Worm (Caenorhabditis elegans) whole organism, L2 larva: Measurements from ENCODE around the gene F46H5.11.

Experiments used
- mdl-1 ChIP-seq, 2 experiments: fragments of 150-350 bp in 1 of 2; sonication (generic microtip) in 1 of 2; optimal IDR thresholded peaks; 2 replicates each; lab custom pipeline; 2017; ENCODE audit warnings: missing biosample characterization in 2 of 2, missing genetic modification characterization in 2 of 2
- sma-9 ChIP-seq, 2 experiments: fragments of 150-350 bp in 1 of 2; sonication (generic microtip) in 1 of 2; optimal IDR thresholded peaks; 2 replicates each; lab custom pipeline; 2014 to 2016; ENCODE audit warnings: missing genetic modification characterization in 2 of 2, mild to moderate bottlenecking in 1 of 2, missing biosample characterization in 1 of 2, missing compliant biosample characterization in 1 of 2, missing genetic modification reagents in 1 of 2, moderate library complexity in 1 of 2

DNA sequence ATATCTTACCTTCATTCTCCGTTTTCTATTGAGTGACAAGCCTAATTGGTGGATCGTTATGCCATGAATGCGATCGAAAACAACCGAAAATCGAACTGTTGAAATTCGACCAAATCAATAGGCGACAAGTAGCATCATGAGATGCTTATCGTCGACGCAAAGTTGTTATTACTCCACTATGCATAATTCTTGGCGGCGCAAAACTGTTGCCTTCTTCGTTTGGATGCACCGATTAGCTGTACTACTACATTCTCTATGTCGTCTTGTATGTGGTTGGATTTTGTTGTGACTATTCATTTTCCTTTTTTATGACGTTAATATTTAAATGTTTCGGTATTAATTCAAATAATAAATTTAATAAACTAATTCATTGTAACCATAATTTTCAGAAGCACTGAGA, at the start of gene F46H5.11:
- TF ChIP-seq sma-9 (GFP tag; optimal IDR thresholded peaks at IDR 0.05; lab: Kevin White, UChicago) (no peak), sma-9 (tag; optimal IDR thresholded peaks at IDR 0.05; lab: Kevin White, UChicago) (no peak), mdl-1 (tag; optimal IDR thresholded peaks at IDR 0.05; lab: Kevin White, UChicago) (no peak)
